Fruit fly (Drosophila melanogaster): ENCODE measurements around the gene CG43083.

The CG43083 gene

DNA sequence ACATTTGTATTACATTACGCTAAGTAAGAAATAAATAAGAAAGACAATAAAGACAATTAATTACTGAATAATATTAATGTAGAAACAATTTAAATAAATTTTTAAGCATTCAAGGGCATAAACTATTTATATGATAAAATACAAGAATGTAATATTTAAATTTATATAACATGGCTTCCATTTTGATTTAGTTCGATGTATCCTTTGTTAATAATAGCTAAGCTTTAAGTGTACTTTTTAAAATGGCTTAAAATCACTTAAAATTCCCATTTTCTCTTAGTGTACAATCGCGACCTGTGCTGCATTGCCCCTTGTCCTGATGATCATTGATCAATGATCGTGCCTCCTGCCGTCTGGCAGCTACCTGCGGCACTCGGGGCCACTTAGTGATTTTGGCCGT, 22.1 kb downstream of the CG43083 start (continued):
- TF ChIP-seq ac (GFP tag; optimal IDR thresholded peaks at IDR 0.05) (peak; percentile 68), Doc2 (GFP tag; IDR thresholded peaks at IDR 0.05) (no peak), sisA (GFP tag; IDR thresholded peaks at IDR 0.05) (no peak), corto (GFP tag; optimal IDR thresholded peaks at IDR 0.05) (no peak), CG4730 (GFP tag; IDR thresholded peaks at IDR 0.05) (no peak), CG1832 (GFP tag; optimal IDR thresholded peaks at IDR 0.05) (no peak), ro (GFP tag; IDR thresholded peaks at IDR 0.05) (no peak), CG9437 (GFP tag; optimal IDR thresholded peaks at IDR 0.05) (no peak), gcm (GFP tag; optimal IDR thresholded peaks at IDR 0.05) (no peak), unc-4 (GFP tag; IDR thresholded peaks at IDR 0.05; ENCODE audit: partially characterized antibody) (no peak), CG10366 (GFP tag; IDR thresholded peaks at IDR 0.05) (no peak), ranshi (GFP tag; IDR thresholded peaks at IDR 0.05) (no peak), Atf6 (GFP tag; IDR thresholded peaks at IDR 0.05) (no peak), CG2678 (tag; optimal IDR thresholded peaks at IDR 0.05) (no peak), CG13775 (GFP tag; optimal IDR thresholded peaks at IDR 0.05) (peak; percentile 35), Xrp1 (GFP tag; IDR thresholded peaks at IDR 0.05) (peak; percentile 66; the same call in 1 of the 2 replicates), gfzf (GFP tag; optimal IDR thresholded peaks at IDR 0.05) (no peak), HLH3B (GFP tag; IDR thresholded peaks at IDR 0.05) (no peak), Dip3 (GFP tag; optimal IDR thresholded peaks at IDR 0.05) (no peak), nmo (GFP tag; optimal IDR thresholded peaks at IDR 0.05) (peak; percentile 37), CG30403 (GFP tag; optimal IDR thresholded peaks at IDR 0.05) (no peak), sim (GFP tag; IDR thresholded peaks at IDR 0.05) (no peak), cg (GFP tag; optimal IDR thresholded peaks at IDR 0.05) (no peak), CG2116 (GFP tag; optimal IDR thresholded peaks at IDR 0.05) (no peak), ham (GFP tag; IDR thresholded peaks at IDR 0.05) (no peak), inv (GFP tag; IDR thresholded peaks at IDR 0.05; ENCODE audit: partially characterized antibody) (no peak), Hsf (GFP tag; optimal IDR thresholded peaks at IDR 0.05) (no peak), CG3065 (GFP tag; optimal IDR thresholded peaks at IDR 0.05) (no peak), CG12659 (GFP tag; optimal IDR thresholded peaks at IDR 0.05) (no peak), CG4424 (GFP tag; optimal IDR thresholded peaks at IDR 0.05) (peak; percentile 13), grau (tag; optimal IDR thresholded peaks at IDR 0.05) (peak; percentile 30), Dip2 (GFP tag; IDR thresholded peaks at IDR 0.05) (no peak), chif (GFP tag; optimal IDR thresholded peaks at IDR 0.05) (no peak), lbe (GFP tag; optimal IDR thresholded peaks at IDR 0.05) (no peak), yki (optimal IDR thresholded peaks at IDR 0.05) (no peak), oc (tag; optimal IDR thresholded peaks at IDR 0.05) (no peak), nerfin-2 (GFP tag; IDR thresholded peaks at IDR 0.05; ENCODE audit: partially characterized antibody) (no peak), CG2875 (GFP tag; optimal IDR thresholded peaks at IDR 0.05) (no peak), CG18476 (GFP tag; optimal IDR thresholded peaks at IDR 0.05) (no peak), MBD-R2 (GFP tag; IDR thresholded peaks at IDR 0.05) (no peak), CG6791 (GFP tag; IDR thresholded peaks at IDR 0.05; ENCODE audit: partially characterized antibody) (no peak), CG10959 (GFP tag; IDR thresholded peaks at IDR 0.05) (peak; percentile 48; the same call in 1 of the 2 replicates), CG12299 (tag; optimal IDR thresholded peaks at IDR 0.05) (no peak), Abd-B (GFP tag; optimal IDR thresholded peaks at IDR 0.05) (no peak), nom (GFP tag; optimal IDR thresholded peaks at IDR 0.05) (no peak), gem (tag; optimal IDR thresholded peaks at IDR 0.05) (peak; percentile 62), Ssrp (tag; optimal IDR thresholded peaks at IDR 0.05) (no peak), pnt (GFP tag; optimal IDR thresholded peaks at IDR 0.05) (no peak), rib (GFP tag; IDR thresholded peaks at IDR 0.05) (no peak), Awh (GFP tag; IDR thresholded peaks at IDR 0.05) (no peak), H15 (GFP tag; IDR thresholded peaks at IDR 0.05) (no peak), hth (optimal IDR thresholded peaks at IDR 0.05) (no peak)
